Worm (Caenorhabditis elegans): Measurements from ENCODE around the gene cpt-4.

ce11 chrV:5023355-5023754 lies 4.2 kb downstream of the cpt-4 start:
- TF ChIP-seq unc-39 (tag; optimal IDR thresholded peaks at IDR 0.05) = no peak
- no peak for TF ChIP-seq hmg-11 (tag; optimal IDR thresholded peaks at IDR 0.05)
- peak; percentile 2 for TF ChIP-seq elt-2 (tag; optimal IDR thresholded peaks at IDR 0.05)
- TF ChIP-seq pqm-1 (tag; optimal IDR thresholded peaks at IDR 0.05) = no peak
- no peak for TF ChIP-seq skn-1 (tag; optimal IDR thresholded peaks at IDR 0.05)
- no peak for TF ChIP-seq ceh-28 (tag; optimal IDR thresholded peaks at IDR 0.05)
- TF ChIP-seq lsy-12 (tag; optimal IDR thresholded peaks at IDR 0.05) = no peak
- no peak for TF ChIP-seq egl-5 (tag; optimal IDR thresholded peaks at IDR 0.05)
- TF ChIP-seq ama-1 (optimal IDR thresholded peaks at IDR 0.05) = no peak
- no peak for TF ChIP-seq pha-4 (tag; optimal IDR thresholded peaks at IDR 0.05)
- no peak for TF ChIP-seq fkh-10 (GFP tag; optimal IDR thresholded peaks at IDR 0.05)
- TF ChIP-seq ZK546.5 (tag; optimal IDR thresholded peaks at IDR 0.05) = no peak
- TF ChIP-seq unc-62 (GFP tag; optimal IDR thresholded peaks at IDR 0.05) = no peak
- no peak for TF ChIP-seq nhr-76 (tag; optimal IDR thresholded peaks at IDR 0.05)

All from whole organism, L3 larva.